Worm (Caenorhabditis elegans): ENCODE results near the gene B0252.1.
A peak's percentile ranks its signal among the peaks of the same experiment; 100 is the strongest.

- TF ChIP-seq tra-1 (GFP tag; IDR thresholded peaks at IDR 0.05) (peak; percentile 55; the same call in 1 of the 2 replicates), snpc-4 (tag; optimal IDR thresholded peaks at IDR 0.05) (peak; percentile 88), nhr-11 (tag; optimal IDR thresholded peaks at IDR 0.05) (no peak), ama-1 (optimal IDR thresholded peaks at IDR 0.05) (peak; percentile 98), nhr-25 (tag; optimal IDR thresholded peaks at IDR 0.05; ENCODE audit: borderline replicate concordance, insufficient read depth) (peak; percentile 83), ztf-11 (tag; optimal IDR thresholded peaks at IDR 0.05) (no peak), ZK546.5 (tag; optimal IDR thresholded peaks at IDR 0.05) (no peak), nhr-237 (tag; optimal IDR thresholded peaks at IDR 0.05) (no peak), lin-38 (GFP tag; IDR thresholded peaks at IDR 0.05) (peak; percentile 72), pha-4 (GFP tag; IDR thresholded peaks at IDR 0.05) (peak; percentile 70; the same call in 1 of the 2 replicates), pha-4 (tag; optimal IDR thresholded peaks at IDR 0.05) (no peak), daf-16 (GFP tag; optimal IDR thresholded peaks at IDR 0.05) (peak; percentile 60 to 90), daf-16 (tag; optimal IDR thresholded peaks at IDR 0.05) (peak; percentile 63), mep-1 (tag; optimal IDR thresholded peaks at IDR 0.05) (peak; percentile 83)
Observed at ce11 chrII:6968191-6968675, 48.8 kb downstream of the B0252.1 start.
